Worm (Caenorhabditis elegans) whole organism, L3 larva: ENCODE results near the gene F26D11.2.
A peak's percentile ranks its signal among the peaks of the same experiment; 100 is the strongest.

ENCODE experiments used
- R02D3.7 ChIP-seq: fragments of 150-350 bp; optimal IDR thresholded peaks from 2 replicates; lab custom pipeline; 2014; ENCODE audit warnings: missing biosample characterization, missing genetic modification characterization
- ZK546.5 ChIP-seq: sonication (generic microtip); optimal IDR thresholded peaks from 2 replicates; lab custom pipeline; 2017; ENCODE audit warnings: missing biosample characterization, missing genetic modification characterization
- aly-2 ChIP-seq: fragments of 150-350 bp; optimal IDR thresholded peaks from 2 replicates; lab custom pipeline; 2014; ENCODE audit warnings: missing biosample characterization, missing genetic modification characterization
- ama-1 ChIP-seq: fragments of 150-350 bp; optimal IDR thresholded peaks from 2 replicates; lab custom pipeline; 2018
- ceh-16 ChIP-seq: sonication (generic microtip); optimal IDR thresholded peaks from 2 replicates; lab custom pipeline; 2017; ENCODE audit warnings: missing biosample characterization, missing genetic modification characterization
- ceh-28 ChIP-seq: fragments of 150-350 bp; optimal IDR thresholded peaks from 2 replicates; lab custom pipeline; 2014; ENCODE audit warnings: missing biosample characterization, missing genetic modification reagents, missing genetic modification characterization
- ceh-82 ChIP-seq: fragments of 150-350 bp; optimal IDR thresholded peaks from 2 replicates; lab custom pipeline; 2014; ENCODE audit warnings: missing biosample characterization, missing genetic modification characterization
- ceh-9 ChIP-seq: sonication (generic microtip); optimal IDR thresholded peaks from 2 replicates; lab custom pipeline; 2018; ENCODE audit warnings: missing biosample characterization, missing genetic modification characterization
- daf-12 ChIP-seq: fragments of 150-350 bp; optimal IDR thresholded peaks from 2 replicates; lab custom pipeline; 2014; ENCODE audit warnings: missing biosample characterization, missing genetic modification reagents, missing genetic modification characterization
- egl-27 ChIP-seq: sonication (generic microtip); optimal IDR thresholded peaks from 4 replicates; lab custom pipeline; 2017; ENCODE audit warnings: missing biosample characterization, missing genetic modification reagents, missing genetic modification characterization
- egl-5 ChIP-seq: fragments of 150-350 bp; optimal IDR thresholded peaks from 2 replicates; lab custom pipeline; 2017; ENCODE audit warnings: missing biosample characterization, missing genetic modification reagents, missing genetic modification characterization, inconsistent platforms
- elt-1 ChIP-seq: fragments of 150-350 bp; optimal IDR thresholded peaks from 2 replicates; lab custom pipeline; 2014; ENCODE audit warnings: missing biosample characterization, missing genetic modification characterization
- elt-2 ChIP-seq: sonication (generic microtip); optimal IDR thresholded peaks from 2 replicates; lab custom pipeline; 2016; ENCODE audit warnings: missing genetic modification reagents, mild to moderate bottlenecking, missing genetic modification characterization, missing compliant biosample characterization
- elt-3 ChIP-seq, 3 experiments: fragments of 150-350 bp in 1 of 3; sonication (generic microtip) in 2 of 3; optimal IDR thresholded peaks; 2 replicates in 2 of 3; 4 replicates in 1 of 3; lab custom pipeline; 2014 to 2017; ENCODE audit warnings: missing biosample characterization in 3 of 3, missing genetic modification characterization in 3 of 3
- eor-1 ChIP-seq, 2 experiments: fragments of 150-350 bp; optimal IDR thresholded peaks; 2 replicates each; lab custom pipeline; 2014 to 2018; ENCODE audit warnings: missing biosample characterization in 2 of 2, missing genetic modification characterization in 2 of 2
- fkh-10 ChIP-seq: sonication (generic microtip); optimal IDR thresholded peaks from 2 replicates; lab custom pipeline; 2017; ENCODE audit warnings: missing biosample characterization, missing genetic modification reagents, missing genetic modification characterization
- fkh-2 ChIP-seq: fragments of 150-350 bp; optimal IDR thresholded peaks from 2 replicates; lab custom pipeline; 2014; ENCODE audit warnings: missing biosample characterization, missing genetic modification reagents, missing genetic modification characterization
- fos-1 ChIP-seq: fragments of 150-350 bp; optimal IDR thresholded peaks from 2 replicates; lab custom pipeline; 2014; ENCODE audit warnings: missing biosample characterization, missing genetic modification characterization
- hmg-11 ChIP-seq: sonication (generic microtip); optimal IDR thresholded peaks from 2 replicates; lab custom pipeline; 2016; ENCODE audit warnings: missing genetic modification characterization, missing compliant biosample characterization
- jun-1 ChIP-seq: fragments of 150-350 bp; optimal IDR thresholded peaks from 2 replicates; lab custom pipeline; 2014; ENCODE audit warnings: missing biosample characterization, missing genetic modification reagents, missing genetic modification characterization
- lin-15B ChIP-seq: fragments of 150-350 bp; optimal IDR thresholded peaks from 2 replicates; lab custom pipeline; 2014; ENCODE audit warnings: missing biosample characterization, missing genetic modification characterization
- lin-39 ChIP-seq: fragments of 150-350 bp; optimal IDR thresholded peaks from 2 replicates; lab custom pipeline; 2018; ENCODE audit warnings: missing biosample characterization, missing genetic modification reagents, missing genetic modification characterization
- lsy-12 ChIP-seq: sonication (generic microtip); optimal IDR thresholded peaks from 2 replicates; lab custom pipeline; 2016; ENCODE audit warnings: mild to moderate bottlenecking, missing genetic modification characterization, missing compliant biosample characterization
- mdl-1 ChIP-seq: fragments of 150-350 bp; optimal IDR thresholded peaks from 2 replicates; lab custom pipeline; 2014; ENCODE audit warnings: missing biosample characterization, missing genetic modification characterization
- mml-1 ChIP-seq: fragments of 150-350 bp; sonication (generic microtip); optimal IDR thresholded peaks from 3 replicates; lab custom pipeline; 2014; ENCODE audit warnings: missing biosample characterization, missing genetic modification characterization
- nhr-11 ChIP-seq: fragments of 150-350 bp; optimal IDR thresholded peaks from 2 replicates; lab custom pipeline; 2014; ENCODE audit warnings: missing biosample characterization, missing genetic modification characterization
- nhr-12 ChIP-seq: fragments of 150-350 bp; optimal IDR thresholded peaks from 2 replicates; lab custom pipeline; 2014; ENCODE audit warnings: missing biosample characterization, missing genetic modification characterization
- nhr-23 ChIP-seq: fragments of 150-350 bp; optimal IDR thresholded peaks from 2 replicates; lab custom pipeline; 2014; ENCODE audit warnings: missing biosample characterization, missing genetic modification reagents, missing genetic modification characterization
- nhr-237 ChIP-seq: fragments of 150-350 bp; optimal IDR thresholded peaks from 2 replicates; lab custom pipeline; 2014; ENCODE audit warnings: missing biosample characterization, missing genetic modification characterization
- nhr-25 ChIP-seq: sonication (generic microtip); optimal IDR thresholded peaks from 2 replicates; lab custom pipeline; 2017; ENCODE audit warnings: missing biosample characterization, missing genetic modification characterization
- nhr-28 ChIP-seq: fragments of 150-350 bp; optimal IDR thresholded peaks from 2 replicates; lab custom pipeline; 2014; ENCODE audit warnings: missing biosample characterization, missing genetic modification characterization
- nhr-43 ChIP-seq: sonication (generic microtip); optimal IDR thresholded peaks from 2 replicates; lab custom pipeline; 2016; ENCODE audit warnings: mild to moderate bottlenecking, missing genetic modification characterization, missing compliant biosample characterization; ENCODE audit not compliant: poor library complexity, severe bottlenecking
- nhr-67 ChIP-seq: fragments of 150-350 bp; optimal IDR thresholded peaks from 2 replicates; lab custom pipeline; 2014; ENCODE audit warnings: missing biosample characterization, missing genetic modification characterization
- nhr-76 ChIP-seq: fragments of 150-350 bp; sonication (generic microtip); optimal IDR thresholded peaks from 5 replicates; lab custom pipeline; 2014; ENCODE audit warnings: missing biosample characterization, missing genetic modification characterization
- nhr-77 ChIP-seq: fragments of 150-350 bp; optimal IDR thresholded peaks from 2 replicates; lab custom pipeline; 2014; ENCODE audit warnings: missing biosample characterization, missing genetic modification characterization
- pha-4 ChIP-seq: fragments of 150-350 bp; optimal IDR thresholded peaks from 2 replicates; lab custom pipeline; 2014; ENCODE audit warnings: missing biosample characterization, missing genetic modification reagents, missing genetic modification characterization
- pqm-1 ChIP-seq: fragments of 150-350 bp; optimal IDR thresholded peaks from 2 replicates; lab custom pipeline; 2017; ENCODE audit warnings: missing biosample characterization, missing genetic modification characterization, inconsistent platforms
- sea-2 ChIP-seq: fragments of 150-350 bp; sonication (generic microtip); optimal IDR thresholded peaks from 4 replicates; lab custom pipeline; 2014; ENCODE audit warnings: missing biosample characterization, missing genetic modification reagents, missing genetic modification characterization
- skn-1 ChIP-seq: fragments of 150-350 bp; optimal IDR thresholded peaks from 2 replicates; lab custom pipeline; 2014; ENCODE audit warnings: missing biosample characterization, missing genetic modification characterization
- snpc-4 ChIP-seq: fragments of 150-350 bp; optimal IDR thresholded peaks from 2 replicates; lab custom pipeline; 2014; ENCODE audit warnings: missing biosample characterization, missing genetic modification characterization
- tbx-2 ChIP-seq: sonication (generic microtip); optimal IDR thresholded peaks from 2 replicates; lab custom pipeline; 2016; ENCODE audit warnings: mild to moderate bottlenecking, missing genetic modification characterization, missing compliant biosample characterization
- unc-39 ChIP-seq: sonication (generic microtip); optimal IDR thresholded peaks from 4 replicates; lab custom pipeline; 2017; ENCODE audit warnings: missing biosample characterization, missing genetic modification characterization
- unc-62 ChIP-seq: fragments of 150-350 bp; sonication (generic microtip); optimal IDR thresholded peaks from 4 replicates; lab custom pipeline; 2014; ENCODE audit warnings: missing biosample characterization, missing genetic modification reagents, missing genetic modification characterization
- zag-1 ChIP-seq: fragments of 150-350 bp; optimal IDR thresholded peaks from 2 replicates; lab custom pipeline; 2014; ENCODE audit warnings: missing biosample characterization, missing genetic modification characterization
- ztf-11 ChIP-seq: fragments of 150-350 bp; optimal IDR thresholded peaks from 2 replicates; lab custom pipeline; 2014; ENCODE audit warnings: missing biosample characterization, missing genetic modification characterization
- ztf-4 ChIP-seq: fragments of 150-350 bp; optimal IDR thresholded peaks from 2 replicates; lab custom pipeline; 2014; ENCODE audit warnings: missing biosample characterization, missing genetic modification characterization

The F26D11.2 gene

DNA sequence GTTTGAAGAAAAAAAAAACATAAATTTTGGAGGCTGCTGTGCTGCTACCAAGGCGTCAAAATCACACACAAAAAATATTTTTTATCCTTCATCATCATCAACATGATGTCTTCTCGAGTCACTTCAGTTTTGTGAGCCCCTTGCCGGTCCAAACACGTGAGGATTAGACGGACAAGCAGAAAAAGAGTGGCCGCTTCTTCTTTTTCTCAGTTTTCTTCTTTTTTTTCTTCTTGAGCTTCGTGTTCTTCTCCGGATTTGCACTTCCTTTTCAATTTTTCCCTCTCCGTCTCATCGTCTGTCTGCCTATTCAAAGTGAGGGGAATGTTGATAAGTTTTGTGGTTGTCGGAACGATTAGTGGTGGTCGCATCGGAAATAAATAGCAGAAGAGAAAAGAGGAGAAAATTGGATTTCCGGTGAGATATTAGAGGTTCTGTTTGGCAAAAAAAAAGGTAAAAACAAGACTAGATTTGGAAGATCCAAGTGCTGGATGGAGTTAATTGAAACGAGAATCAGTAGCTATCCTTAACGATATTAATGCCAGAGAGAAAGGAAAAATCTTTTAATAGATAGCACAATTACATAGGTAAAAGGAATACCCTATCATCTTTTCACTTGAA is 21.4 kb downstream of the F26D11.2 start (continued):
- TF ChIP-seq nhr-237 (tag; lab: Kevin White, UChicago) (no peak), ztf-11 (tag; lab: Kevin White, UChicago) (no peak), ceh-9 (tag; lab: Kevin White, UChicago) (no peak), ceh-28 (tag; lab: Kevin White, UChicago) (no peak), nhr-11 (no peak), zag-1 (tag; lab: Kevin White, UChicago) (no peak), lsy-12 (tag; lab: Kevin White, UChicago) (no peak), nhr-67 (tag; lab: Kevin White, UChicago) (no peak), jun-1 (tag; lab: Kevin White, UChicago) (no peak), eor-1 (tag; optimal IDR thresholded peaks at IDR 0.05; lab: Kevin White, UChicago) (no peak), aly-2 (tag; lab: Kevin White, UChicago) (no peak)
- TF ChIP-seq, all 47 proteins: peak for 6

DNA sequence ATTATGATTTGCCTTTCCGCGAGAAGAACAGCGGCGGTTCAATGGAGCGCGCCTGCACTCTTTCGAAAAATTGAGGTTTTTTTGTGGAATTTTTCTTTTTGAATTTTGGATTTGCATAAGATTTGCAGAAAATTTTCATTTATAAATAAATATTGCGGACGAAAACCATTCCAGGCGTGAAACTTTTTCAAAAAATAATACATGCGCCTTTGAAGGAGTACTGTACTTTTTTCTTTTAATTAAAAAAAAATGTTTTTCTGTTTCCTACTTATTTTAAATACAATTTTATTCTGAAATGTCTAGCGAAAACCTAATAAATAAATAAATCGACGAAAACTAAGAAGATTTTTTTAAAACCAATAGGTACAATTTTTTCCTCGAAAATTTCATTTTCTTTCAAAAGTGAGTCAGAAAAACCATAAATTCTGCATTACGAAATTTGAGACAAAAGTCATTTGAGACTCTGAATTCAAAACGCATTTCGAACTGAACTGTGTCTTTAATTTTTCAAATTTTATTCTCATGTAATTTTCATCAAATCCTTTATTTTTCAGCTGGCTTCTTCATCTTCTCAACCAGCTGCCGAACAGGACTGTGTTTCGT is 22.0 kb downstream of the F26D11.2 start, which contains the start of gene F26D11.1:
Gene F26D11.1 (plus strand): TSS at position 553 of the 603 bp plus-strand sequence.
- TF ChIP-seq nhr-76, result no peak
- TF ChIP-seq lin-39, result no peak
- TF ChIP-seq nhr-28 (tag; lab: Kevin White, UChicago), result no peak

DNA sequence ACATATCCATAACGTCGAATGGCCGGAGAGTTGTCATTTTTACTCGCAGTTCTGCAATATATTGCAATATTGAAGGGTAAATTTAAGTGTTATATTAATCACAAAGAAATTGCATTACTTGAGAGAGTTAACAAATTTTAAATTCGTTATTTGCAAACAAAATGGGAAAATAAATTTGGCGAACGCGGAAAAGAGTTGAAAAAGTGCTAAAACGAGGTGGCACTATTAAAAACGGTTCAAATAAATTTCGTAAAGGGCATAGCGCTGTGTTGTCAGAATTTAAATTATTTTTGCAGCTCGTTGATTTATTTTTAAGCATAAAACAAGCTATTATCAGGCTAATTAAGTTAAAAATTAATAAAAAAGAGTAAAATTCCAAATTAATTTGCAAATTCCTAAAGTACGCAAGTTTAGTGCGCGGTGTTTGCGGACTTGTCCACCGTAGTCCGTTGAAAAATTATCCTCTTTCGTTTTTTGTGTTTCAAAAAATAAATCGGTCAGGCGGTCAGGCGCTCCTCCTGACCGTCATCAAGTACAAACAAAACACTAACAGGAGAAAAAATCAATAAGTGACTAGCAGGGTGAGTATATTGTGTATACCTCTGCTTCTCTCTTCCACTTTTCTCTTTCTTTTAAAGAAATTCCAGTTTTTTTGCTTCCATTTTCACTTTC is 24.4 kb downstream of the F26D11.2 start, which contains the start of the genes natb-1 and abhd-12:
Gene natb-1 (minus strand): TSS at position 51 of the 672 bp plus-strand sequence.
Gene abhd-12 (plus strand): TSS at position 499 of the 672 bp plus-strand sequence.
- no peak for TF ChIP-seq eor-1 (tag; optimal IDR thresholded peaks at IDR 0.05; lab: Kevin White, UChicago)
- no peak for TF ChIP-seq fos-1 (tag; lab: Kevin White, UChicago)
- no peak for TF ChIP-seq elt-1
- no peak for TF ChIP-seq lin-15B (tag; lab: Kevin White, UChicago)
- no peak for TF ChIP-seq egl-27 (tag; lab: Kevin White, UChicago)
- no peak for TF ChIP-seq jun-1 (tag; lab: Kevin White, UChicago)
- no peak for TF ChIP-seq ceh-9 (tag; lab: Kevin White, UChicago)
- TF ChIP-seq nhr-11, result no peak
- no peak for TF ChIP-seq nhr-43 (tag; lab: Kevin White, UChicago)
- TF ChIP-seq elt-3 (tag; optimal IDR thresholded peaks at IDR 0.05; lab: Kevin White, UChicago), result no peak
- peak; percentile 42 for TF ChIP-seq egl-5 (tag; lab: Kevin White, UChicago)
- no peak for TF ChIP-seq unc-39
- TF ChIP-seq daf-12 (tag; lab: Kevin White, UChicago), result no peak
- no peak for TF ChIP-seq lin-39
- TF ChIP-seq hmg-11 (tag; lab: Kevin White, UChicago), result peak; percentile 56
- TF ChIP-seq mml-1, result no peak
- TF ChIP-seq ceh-16, result no peak
- no peak for TF ChIP-seq R02D3.7 (tag; lab: Kevin White, UChicago)
- TF ChIP-seq ztf-4 (tag; lab: Kevin White, UChicago), result no peak
- peak; percentile 87 for TF ChIP-seq pha-4 (tag; lab: Kevin White, UChicago)
- TF ChIP-seq tbx-2 (tag; lab: Kevin White, UChicago), result no peak
- TF ChIP-seq skn-1 (tag; lab: Kevin White, UChicago), result no peak
- TF ChIP-seq elt-2 (tag; lab: Kevin White, UChicago), result peak; percentile 20
- no peak for TF ChIP-seq fkh-10 (GFP tag; lab: Kevin White, UChicago)
- TF ChIP-seq ceh-82 (tag; lab: Kevin White, UChicago), result no peak
- TF ChIP-seq fkh-2 (tag; lab: Kevin White, UChicago), result no peak
- peak; percentile 29 for TF ChIP-seq nhr-25
- peak; percentile 66 for TF ChIP-seq snpc-4 (tag; lab: Kevin White, UChicago)
- no peak for TF ChIP-seq nhr-12 (tag; lab: Kevin White, UChicago)
- TF ChIP-seq lsy-12 (tag; lab: Kevin White, UChicago), result no peak
- TF ChIP-seq ceh-28 (tag; lab: Kevin White, UChicago), result peak; percentile 58
- TF ChIP-seq ama-1, result no peak
- TF ChIP-seq aly-2 (tag; lab: Kevin White, UChicago), result no peak
- TF ChIP-seq ztf-11 (tag; lab: Kevin White, UChicago), result no peak
- TF ChIP-seq sea-2 (GFP tag; lab: Kevin White, UChicago), result no peak
- TF ChIP-seq zag-1 (tag; lab: Kevin White, UChicago), result no peak
- peak; percentile 41 for TF ChIP-seq nhr-23 (tag; lab: Kevin White, UChicago)
- no peak for TF ChIP-seq mdl-1
- TF ChIP-seq ZK546.5 (tag; lab: Kevin White, UChicago), result no peak
- no peak for TF ChIP-seq nhr-76
- TF ChIP-seq unc-62 (GFP tag; lab: Kevin White, UChicago), result no peak
- no peak for TF ChIP-seq nhr-28 (tag; lab: Kevin White, UChicago)
- no peak for TF ChIP-seq nhr-67 (tag; lab: Kevin White, UChicago)
- peak; percentile 21 for TF ChIP-seq pqm-1
- no peak for TF ChIP-seq nhr-77 (tag; lab: Kevin White, UChicago)
- no peak for TF ChIP-seq nhr-237 (tag; lab: Kevin White, UChicago)
